Worm (Caenorhabditis elegans) whole organism, midembryonic: Measurements from ENCODE around the gene ubc-20.

Source experiments
- T22C8.4 ChIP-seq: fragments of 200-800 bp; sonication (Bioruptor generic); IDR thresholded peaks from 2 replicates; pipeline ENCODE4 v1.3.6; 2022; ENCODE audit warnings: missing genetic modification characterization, missing compliant biosample characterization
- cog-1 ChIP-seq: sonication (generic microtip); optimal IDR thresholded peaks from 2 replicates; lab custom pipeline; 2016; ENCODE audit warnings: missing genetic modification characterization, missing compliant biosample characterization
- flt-1 ChIP-seq: fragments of 200-800 bp; sonication (Bioruptor generic); IDR thresholded peaks from 2 replicates; pipeline ENCODE4 v1.3.6; 2022; ENCODE audit warnings: missing genetic modification characterization, missing compliant biosample characterization
- klf-2 ChIP-seq: fragments of 200-800 bp; sonication (Bioruptor generic); conservative IDR thresholded peaks from 2 replicates; pipeline ENCODE4 v1.3.6; 2022; ENCODE audit warnings: missing genetic modification reagents, missing genetic modification characterization, missing compliant biosample characterization
- med-1 ChIP-seq: sonication (generic microtip); optimal IDR thresholded peaks from 2 replicates; lab custom pipeline; 2017; ENCODE audit warnings: missing genetic modification characterization, mild to moderate bottlenecking, missing compliant biosample characterization, antibody characterized with exemption, missing genetic modification reagents; ENCODE audit not compliant: insufficient read depth
- ref-1 ChIP-seq: fragments of 200-800 bp; sonication (Bioruptor generic); conservative IDR thresholded peaks from 2 replicates; pipeline ENCODE4 v1.3.6; 2022; ENCODE audit warnings: missing genetic modification reagents, missing genetic modification characterization, missing compliant biosample characterization
- tab-1 ChIP-seq: fragments of 200-800 bp; sonication (Bioruptor generic); IDR thresholded peaks from 2 replicates; pipeline ENCODE4 v1.3.6; 2022; ENCODE audit warnings: missing genetic modification characterization, missing compliant biosample characterization
- ztf-23 ChIP-seq: fragments of 200-800 bp; sonication (Bioruptor generic); IDR thresholded peaks from 2 replicates; pipeline ENCODE4 v1.3.6; 2022; ENCODE audit warnings: missing genetic modification reagents, missing genetic modification characterization, missing compliant biosample characterization
- ztf-29 ChIP-seq: fragments of 200-800 bp; sonication (Bioruptor generic); IDR thresholded peaks from 2 replicates; pipeline ENCODE4 v1.3.6; 2022; ENCODE audit warnings: missing genetic modification reagents, missing genetic modification characterization, missing compliant biosample characterization

DNA sequence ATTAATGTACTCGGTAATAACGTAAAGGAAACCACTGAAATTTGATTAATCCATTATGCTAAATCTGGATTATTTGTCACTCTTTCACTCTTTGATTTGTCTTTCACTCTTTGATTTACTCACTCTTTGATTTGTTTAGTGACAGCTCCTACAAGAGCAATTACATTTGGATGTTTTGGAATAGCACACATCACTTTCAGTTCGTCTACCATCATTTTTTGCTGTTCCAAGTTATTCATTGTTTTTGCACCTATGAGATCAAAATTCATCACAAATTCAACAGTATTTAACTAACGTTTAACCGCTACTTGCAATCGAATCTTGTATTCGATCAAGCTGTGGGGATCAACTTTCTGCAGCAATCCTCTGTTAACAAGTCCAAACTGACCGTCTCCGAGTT, 39.5 kb upstream of the ubc-20 start:
- TF ChIP-seq cog-1 (no peak), ztf-23 (GFP tag; lab: Robert Waterston, UW) (no peak), tab-1 (GFP tag; lab: Robert Waterston, UW) (no peak), flt-1 (GFP tag; lab: Robert Waterston, UW) (no peak), T22C8.4 (GFP tag; lab: Robert Waterston, UW) (no peak), klf-2 (GFP tag; lab: Robert Waterston, UW) (no peak), ztf-29 (GFP tag; lab: Robert Waterston, UW) (no peak), ref-1 (GFP tag; lab: Robert Waterston, UW) (no peak), med-1 (GFP tag; lab: Kevin White, UChicago) (no peak)
